Worm (Caenorhabditis elegans) whole organism, early embryonic: ENCODE results near the gene C03A3.2.

Experiments
- ama-1 ChIP-seq: fragments of 150-350 bp; optimal IDR thresholded peaks from 2 replicates; lab custom pipeline; 2014
- ceh-13 ChIP-seq: fragments of 200-800 bp; sonication (Bioruptor generic); optimal IDR thresholded peaks from 2 replicates; lab custom pipeline; 2018; ENCODE audit warnings: mild to moderate bottlenecking, missing genetic modification characterization, missing compliant biosample characterization
- ceh-36 ChIP-seq: sonication (generic microtip); optimal IDR thresholded peaks from 2 replicates; lab custom pipeline; 2016; ENCODE audit warnings: missing genetic modification characterization, inconsistent platforms, missing compliant biosample characterization
- hnd-1 ChIP-seq: sonication (generic microtip); optimal IDR thresholded peaks from 2 replicates; lab custom pipeline; 2016; ENCODE audit warnings: missing genetic modification characterization, missing compliant biosample characterization
- scrt-1 ChIP-seq: fragments of 200-800 bp; sonication (Bioruptor generic); IDR thresholded peaks from 2 replicates; pipeline ENCODE4 v1.3.6; 2022; ENCODE audit warnings: missing genetic modification characterization, missing compliant biosample characterization
- tbx-37 ChIP-seq: fragments of 200-800 bp; sonication (Bioruptor generic); conservative IDR thresholded peaks from 2 replicates; pipeline ENCODE4 v1.3.6; 2022; ENCODE audit warnings: missing genetic modification reagents, missing genetic modification characterization, missing compliant biosample characterization

DNA sequence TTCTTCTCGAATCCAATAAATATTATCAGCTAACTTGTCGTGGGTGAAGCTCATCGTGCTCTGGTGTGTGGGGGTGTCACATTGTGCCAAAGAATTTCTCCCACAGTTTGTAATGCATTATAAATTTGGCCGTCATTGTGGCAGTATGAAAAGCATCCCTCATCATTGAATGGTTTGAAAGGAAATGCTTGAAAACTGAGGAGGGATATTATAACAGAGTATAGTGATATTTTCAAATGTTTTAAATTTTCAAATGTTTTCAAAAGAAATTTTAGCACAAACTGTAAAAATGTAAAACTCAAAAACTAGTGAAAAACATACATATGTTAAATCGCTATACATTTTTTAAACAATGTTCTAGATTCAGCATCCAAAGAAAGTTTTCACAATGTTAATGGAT lies 6.3 kb downstream of the C03A3.2 start, which contains the start of gene C03A3.3:
- TF ChIP-seq hnd-1 (tag; lab: Kevin White, UChicago), result no peak
- no peak for TF ChIP-seq ama-1 (lab: Kevin White, UChicago)
- TF ChIP-seq ceh-13 (GFP tag; lab: Kevin White, UChicago), result no peak
- TF ChIP-seq ceh-36 (tag; lab: Kevin White, UChicago), result no peak
- no peak for TF ChIP-seq scrt-1 (GFP tag; lab: Robert Waterston, UW)
- no peak for TF ChIP-seq tbx-37 (GFP tag; lab: Robert Waterston, UW)
